Fruit fly (Drosophila melanogaster): Measurements from ENCODE around the gene Pc.

- TF ChIP-seq CG8478 (optimal IDR thresholded peaks at IDR 0.05): no peak
- no peak for TF ChIP-seq usp (GFP tag; optimal IDR thresholded peaks at IDR 0.05)
- no peak for TF ChIP-seq psq (optimal IDR thresholded peaks at IDR 0.05)
These were observed 35.1 kb downstream of the Pc start for dm6 chr3L:21282741-21283140.

Data from whole organism.